Worm (Caenorhabditis elegans) whole organism, L4 larva: ENCODE results near the gene srx-4.

Experiments
- D1046.2 ChIP-seq: fragments of 200-800 bp; sonication (Bioruptor generic); IDR thresholded peaks from 2 replicates; pipeline ENCODE4 v1.3.6; 2022; ENCODE audit warnings: missing genetic modification characterization, missing compliant biosample characterization
- F26F4.8 ChIP-seq: fragments of 200-800 bp; sonication (Bioruptor generic); conservative IDR thresholded peaks from 2 replicates; pipeline ENCODE4 v1.3.6; 2022; ENCODE audit warnings: missing genetic modification characterization, missing compliant biosample characterization
- F44E2.7 ChIP-seq: fragments of 200-800 bp; sonication (Bioruptor generic); IDR thresholded peaks from 2 replicates; pipeline ENCODE4 v2.1.2; 2022; ENCODE audit warnings: missing genetic modification characterization, missing compliant biosample characterization
- R02D3.7 ChIP-seq: fragments of 150-350 bp; sonication (generic microtip); optimal IDR thresholded peaks from 3 replicates; lab custom pipeline; 2014; ENCODE audit warnings: missing biosample characterization, missing genetic modification characterization
- Y48G9A.11 ChIP-seq: fragments of 200-800 bp; sonication (Bioruptor generic); IDR thresholded peaks from 2 replicates; pipeline ENCODE4 v1.3.6; 2022; ENCODE audit warnings: missing genetic modification reagents, missing genetic modification characterization, missing compliant biosample characterization
- Y5F2A.4 ChIP-seq: fragments of 200-800 bp; sonication (Bioruptor generic); optimal IDR thresholded peaks from 2 replicates; lab custom pipeline; 2018; ENCODE audit warnings: mild to moderate bottlenecking, missing genetic modification characterization, missing compliant biosample characterization
- ZK546.5 ChIP-seq, 2 experiments: sonication (generic microtip); optimal IDR thresholded peaks; 2 replicates each; lab custom pipeline; 2017; ENCODE audit warnings: missing biosample characterization in 2 of 2, missing genetic modification characterization in 2 of 2
- aly-2 ChIP-seq: sonication (generic microtip); optimal IDR thresholded peaks from 2 replicates; lab custom pipeline; 2018; ENCODE audit warnings: missing biosample characterization, missing genetic modification characterization
- arid-1 ChIP-seq: fragments of 200-800 bp; sonication (Bioruptor generic); conservative IDR thresholded peaks from 2 replicates; pipeline ENCODE4 v1.3.6; 2022; ENCODE audit warnings: missing genetic modification reagents, missing genetic modification characterization, missing compliant biosample characterization
- attf-4 ChIP-seq: sonication (generic microtip); optimal IDR thresholded peaks from 3 replicates; lab custom pipeline; 2017; ENCODE audit warnings: missing biosample characterization, missing genetic modification characterization
- ceh-20 ChIP-seq: fragments of 200-800 bp; sonication (Bioruptor generic); IDR thresholded peaks from 2 replicates; pipeline ENCODE4 v1.3.6; 2022; ENCODE audit warnings: missing genetic modification reagents, missing genetic modification characterization, missing compliant biosample characterization
- ceh-28 ChIP-seq: fragments of 150-350 bp; optimal IDR thresholded peaks from 2 replicates; lab custom pipeline; 2014; ENCODE audit warnings: missing biosample characterization, missing genetic modification reagents, missing genetic modification characterization
- ceh-44 ChIP-seq: fragments of 200-800 bp; sonication (Bioruptor generic); IDR thresholded peaks from 2 replicates; pipeline ENCODE4 v1.3.6; 2022; ENCODE audit warnings: missing genetic modification reagents, missing genetic modification characterization, missing compliant biosample characterization
- ceh-62 ChIP-seq: sonication (generic microtip); optimal IDR thresholded peaks from 2 replicates; lab custom pipeline; 2017; ENCODE audit warnings: missing biosample characterization, missing genetic modification characterization
- ceh-82 ChIP-seq: sonication (generic microtip); optimal IDR thresholded peaks from 2 replicates; lab custom pipeline; 2017; ENCODE audit warnings: missing biosample characterization, missing genetic modification characterization
- ctbp-1 ChIP-seq: fragments of 200-800 bp; sonication (Bioruptor generic); IDR thresholded peaks from 2 replicates; pipeline ENCODE4 v1.3.6; 2022; ENCODE audit warnings: missing genetic modification reagents, missing genetic modification characterization, missing compliant biosample characterization
- dmd-6 ChIP-seq: fragments of 200-800 bp; sonication (Bioruptor generic); IDR thresholded peaks from 2 replicates; pipeline ENCODE4 v1.3.6; 2022; ENCODE audit warnings: missing genetic modification reagents, missing genetic modification characterization, missing compliant biosample characterization
- duxl-1 ChIP-seq: sonication (generic microtip); optimal IDR thresholded peaks from 2 replicates; lab custom pipeline; 2016; ENCODE audit warnings: mild to moderate bottlenecking, missing genetic modification characterization, moderate library complexity, missing compliant biosample characterization; ENCODE audit not compliant: poor library complexity
- dve-1 ChIP-seq: sonication (generic microtip); optimal IDR thresholded peaks from 2 replicates; lab custom pipeline; 2017; ENCODE audit warnings: antibody characterized with exemption, mild to moderate bottlenecking, missing genetic modification characterization, missing compliant biosample characterization; ENCODE audit not compliant: insufficient read depth
- egl-43 ChIP-seq: fragments of 200-800 bp; sonication (Bioruptor generic); IDR thresholded peaks from 2 replicates; pipeline ENCODE4 v1.3.6; 2022; ENCODE audit warnings: missing genetic modification reagents, missing genetic modification characterization, missing compliant biosample characterization
- fkh-10 ChIP-seq: fragments of 150-350 bp; optimal IDR thresholded peaks from 2 replicates; lab custom pipeline; 2014; ENCODE audit warnings: missing biosample characterization, missing genetic modification reagents, missing genetic modification characterization
- hif-1 ChIP-seq, 2 experiments: sonication (generic microtip); optimal IDR thresholded peaks; 2 replicates each; lab custom pipeline; 2016 to 2017; ENCODE audit warnings: missing compliant biosample characterization in 2 of 2, missing genetic modification characterization in 2 of 2, missing genetic modification reagents in 2 of 2, missing genotype in 2 of 2, mild to moderate bottlenecking in 1 of 2
- hmg-1.1 ChIP-seq: fragments of 200-800 bp; sonication (Bioruptor generic); IDR thresholded peaks from 2 replicates; pipeline ENCODE4 v1.3.6; 2022; ENCODE audit warnings: missing genetic modification reagents, missing genetic modification characterization, missing compliant biosample characterization
- jun-1 ChIP-seq: fragments of 150-350 bp; optimal IDR thresholded peaks from 2 replicates; lab custom pipeline; 2014; ENCODE audit warnings: missing biosample characterization, missing genetic modification reagents, missing genetic modification characterization
- lin-1 ChIP-seq: fragments of 200-800 bp; sonication (Bioruptor generic); IDR thresholded peaks from 2 replicates; pipeline ENCODE4 v1.3.6; 2022; ENCODE audit warnings: missing genetic modification reagents, missing genetic modification characterization, missing compliant biosample characterization
- lin-38 ChIP-seq: fragments of 200-800 bp; sonication (Bioruptor generic); IDR thresholded peaks from 2 replicates; pipeline ENCODE4 v1.3.6; 2022; ENCODE audit warnings: missing genetic modification reagents, missing genetic modification characterization, missing compliant biosample characterization
- madf-5 ChIP-seq, 2 experiments: fragments of 200-800 bp; sonication (Bioruptor generic); IDR thresholded peaks; 2 replicates each; pipeline ENCODE4 v1.3.6; 2022; ENCODE audit warnings: missing compliant biosample characterization in 2 of 2, missing genetic modification characterization in 2 of 2
- madf-9 ChIP-seq: fragments of 200-800 bp; sonication (Bioruptor generic); conservative IDR thresholded peaks from 2 replicates; pipeline ENCODE4 v1.3.6; 2022; ENCODE audit warnings: missing genetic modification reagents, missing genetic modification characterization, missing compliant biosample characterization
- mdl-1 ChIP-seq, 2 experiments: fragments of 150-350 bp in 1 of 2; sonication (generic microtip) in 1 of 2; optimal IDR thresholded peaks; 2 replicates each; lab custom pipeline; 2014 to 2017; ENCODE audit warnings: missing biosample characterization in 2 of 2, missing genetic modification characterization in 2 of 2
- mep-1 ChIP-seq: fragments of 150-350 bp; sonication (generic microtip); optimal IDR thresholded peaks from 3 replicates; lab custom pipeline; 2014; ENCODE audit warnings: missing biosample characterization, missing genetic modification characterization
- mxl-2 ChIP-seq: fragments of 200-800 bp; sonication (Bioruptor generic); conservative IDR thresholded peaks from 2 replicates; pipeline ENCODE4 v1.3.6; 2022; ENCODE audit warnings: missing genetic modification reagents, missing genetic modification characterization, missing compliant biosample characterization
- mxl-3 ChIP-seq: fragments of 200-800 bp; sonication (Bioruptor generic); optimal IDR thresholded peaks from 2 replicates; lab custom pipeline; 2018; ENCODE audit warnings: mild to moderate bottlenecking, missing genetic modification characterization, missing compliant biosample characterization
- nhr-102 ChIP-seq: sonication (generic microtip); optimal IDR thresholded peaks from 2 replicates; lab custom pipeline; 2016; ENCODE audit warnings: mild to moderate bottlenecking, missing genetic modification characterization, moderate library complexity, missing compliant biosample characterization
- nhr-111 ChIP-seq: fragments of 200-800 bp; sonication (Bioruptor generic); optimal IDR thresholded peaks from 2 replicates; lab custom pipeline; 2018; ENCODE audit warnings: mild to moderate bottlenecking, missing genetic modification characterization, missing compliant biosample characterization
- nhr-237 ChIP-seq: sonication (generic microtip); optimal IDR thresholded peaks from 2 replicates; lab custom pipeline; 2017; ENCODE audit warnings: missing biosample characterization, missing genetic modification characterization
- nhr-25 ChIP-seq: sonication (generic microtip); optimal IDR thresholded peaks from 2 replicates; lab custom pipeline; 2017; ENCODE audit warnings: missing genetic modification characterization, mild to moderate bottlenecking, missing compliant biosample characterization, antibody characterized with exemption, moderate library complexity, borderline replicate concordance; ENCODE audit not compliant: insufficient read depth
- nhr-28 ChIP-seq: fragments of 150-350 bp; optimal IDR thresholded peaks from 2 replicates; lab custom pipeline; 2014; ENCODE audit warnings: missing biosample characterization, missing genetic modification characterization
- nhr-48 ChIP-seq: sonication (generic microtip); optimal IDR thresholded peaks from 2 replicates; lab custom pipeline; 2016; ENCODE audit warnings: mild to moderate bottlenecking, missing genetic modification characterization, missing compliant biosample characterization
- nhr-6 ChIP-seq: fragments of 150-350 bp; optimal IDR thresholded peaks from 2 replicates; lab custom pipeline; 2014; ENCODE audit warnings: missing biosample characterization, missing genetic modification characterization
- nhr-77 ChIP-seq: fragments of 150-350 bp; optimal IDR thresholded peaks from 2 replicates; lab custom pipeline; 2014; ENCODE audit warnings: missing biosample characterization, missing genetic modification characterization
- php-3 ChIP-seq: fragments of 200-800 bp; sonication (Bioruptor generic); IDR thresholded peaks from 2 replicates; pipeline ENCODE4 v1.3.6; 2022; ENCODE audit warnings: missing genetic modification reagents, missing genetic modification characterization, missing compliant biosample characterization
- pqm-1 ChIP-seq: sonication (generic microtip); optimal IDR thresholded peaks from 2 replicates; lab custom pipeline; 2017; ENCODE audit warnings: missing biosample characterization, missing genetic modification characterization
- sdz-12 ChIP-seq: fragments of 200-800 bp; sonication (Bioruptor generic); optimal IDR thresholded peaks from 2 replicates; lab custom pipeline; 2018; ENCODE audit warnings: mild to moderate bottlenecking, missing genetic modification characterization, missing compliant biosample characterization
- snpc-4 ChIP-seq: fragments of 150-350 bp; optimal IDR thresholded peaks from 2 replicates; lab custom pipeline; 2014; ENCODE audit warnings: missing biosample characterization, missing genetic modification characterization
- spr-1 ChIP-seq: sonication (generic microtip); optimal IDR thresholded peaks from 2 replicates; lab custom pipeline; 2016; ENCODE audit warnings: mild to moderate bottlenecking, missing genetic modification characterization, missing compliant biosample characterization
- spr-3 ChIP-seq: fragments of 200-800 bp; sonication (Bioruptor generic); optimal IDR thresholded peaks from 2 replicates; lab custom pipeline; 2018; ENCODE audit warnings: mild to moderate bottlenecking, missing genetic modification characterization, missing compliant biosample characterization
- tag-97 ChIP-seq: fragments of 200-800 bp; sonication (Bioruptor generic); IDR thresholded peaks from 2 replicates; pipeline ENCODE4 v1.3.6; 2022; ENCODE audit warnings: missing genetic modification characterization, missing compliant biosample characterization
- tra-1 ChIP-seq: fragments of 200-800 bp; sonication (Bioruptor generic); IDR thresholded peaks from 2 replicates; pipeline ENCODE4 v1.3.6; 2022; ENCODE audit warnings: missing genetic modification reagents, missing genetic modification characterization, missing compliant biosample characterization
- unc-39 ChIP-seq: sonication (generic microtip); optimal IDR thresholded peaks from 2 replicates; lab custom pipeline; 2017; ENCODE audit warnings: missing biosample characterization, missing genetic modification characterization
- vab-7 ChIP-seq: fragments of 200-800 bp; sonication (Bioruptor generic); IDR thresholded peaks from 2 replicates; pipeline ENCODE4 v1.3.6; 2022; ENCODE audit warnings: missing genetic modification reagents, missing genetic modification characterization, missing compliant biosample characterization
- zag-1 ChIP-seq: fragments of 150-350 bp; optimal IDR thresholded peaks from 2 replicates; lab custom pipeline; 2014; ENCODE audit warnings: missing biosample characterization, missing genetic modification characterization
- zfp-3 ChIP-seq: fragments of 200-800 bp; sonication (Bioruptor generic); conservative IDR thresholded peaks from 2 replicates; pipeline ENCODE4 v1.3.6; 2022; ENCODE audit warnings: missing genetic modification reagents, missing genetic modification characterization, missing compliant biosample characterization

The srx-4 gene

DNA sequence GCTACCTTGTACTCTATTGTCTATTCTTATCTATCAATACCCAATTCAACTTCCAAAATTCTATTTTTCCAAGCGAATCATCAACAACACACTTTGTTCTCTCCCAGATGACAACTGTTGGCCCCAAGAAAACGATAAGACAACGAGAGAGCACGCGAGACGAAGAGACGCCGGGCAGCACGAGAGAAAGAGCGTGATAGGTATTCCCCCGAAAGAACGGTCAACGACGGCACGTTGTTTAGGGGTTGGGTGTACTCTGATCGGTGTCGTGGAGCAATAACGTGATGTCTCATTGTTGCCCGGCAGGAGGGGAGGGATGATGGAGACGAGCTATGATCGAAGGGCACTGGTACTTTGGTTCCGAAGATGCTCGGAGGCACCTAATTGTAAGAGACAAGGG lies 38.8 kb upstream of the srx-4 start (continued):
- TF ChIP-seq spr-1 (tag; lab: Kevin White, UChicago): peak; percentile 56
- TF ChIP-seq tra-1 (GFP tag; lab: Robert Waterston, UW): peak; percentile 94
- TF ChIP-seq D1046.2 (GFP tag; lab: Robert Waterston, UW): no peak
- TF ChIP-seq pqm-1 (tag; lab: Kevin White, UChicago): peak; percentile 70
- no peak for TF ChIP-seq nhr-25
- TF ChIP-seq egl-43: peak; percentile 65; the same call in 1 of the 2 replicates
- no peak for TF ChIP-seq ceh-28 (tag; lab: Kevin White, UChicago)
- no peak for TF ChIP-seq ceh-44 (GFP tag; lab: Robert Waterston, UW)
- TF ChIP-seq madf-9 (GFP tag; lab: Robert Waterston, UW): peak; percentile 34; the same call in 1 of the 2 replicates
- no peak for TF ChIP-seq F26F4.8 (GFP tag; lab: Robert Waterston, UW)
- peak; percentile 78 for TF ChIP-seq nhr-6 (tag; lab: Kevin White, UChicago)
- peak; percentile 96 for TF ChIP-seq nhr-28 (tag; lab: Kevin White, UChicago)
- TF ChIP-seq arid-1 (GFP tag; lab: Robert Waterston, UW): no peak
- TF ChIP-seq nhr-77: peak; percentile 83
- no peak for TF ChIP-seq Y48G9A.11 (GFP tag; lab: Robert Waterston, UW)
- no peak for TF ChIP-seq snpc-4 (tag; lab: Kevin White, UChicago)
- TF ChIP-seq jun-1 (tag; lab: Kevin White, UChicago): peak; percentile 64
- peak; percentile 92 for TF ChIP-seq php-3 (GFP tag; lab: Robert Waterston, UW)
- peak; percentile 92 for TF ChIP-seq nhr-48 (tag; lab: Kevin White, UChicago)
- TF ChIP-seq F44E2.7: no peak
- TF ChIP-seq zfp-3: peak; percentile 88
- peak; percentile 73 for TF ChIP-seq mxl-2 (GFP tag; lab: Robert Waterston, UW)
- TF ChIP-seq lin-1: peak; percentile 80
- no peak for TF ChIP-seq madf-5 (GFP tag; IDR thresholded peaks at IDR 0.05; lab: Robert Waterston, UW)
- peak; percentile 79 for TF ChIP-seq mep-1
- no peak for TF ChIP-seq zag-1
- peak; percentile 98 to 99 for TF ChIP-seq mdl-1 (tag; optimal IDR thresholded peaks at IDR 0.05; lab: Kevin White, UChicago)
- no peak for TF ChIP-seq ceh-62 (tag; lab: Kevin White, UChicago)
- peak; percentile 63 to 88 for TF ChIP-seq hif-1 (tag; optimal IDR thresholded peaks at IDR 0.05; lab: Kevin White, UChicago)
- TF ChIP-seq R02D3.7 (tag; lab: Kevin White, UChicago): no peak
- TF ChIP-seq hmg-1.1 (GFP tag; lab: Robert Waterston, UW): peak; percentile 71
- no peak for TF ChIP-seq vab-7
- TF ChIP-seq Y5F2A.4 (GFP tag; lab: Kevin White, UChicago): no peak
- TF ChIP-seq nhr-237 (tag; lab: Kevin White, UChicago): no peak
- peak; percentile 84 for TF ChIP-seq mxl-3 (GFP tag; lab: Kevin White, UChicago)
- TF ChIP-seq tag-97 (GFP tag; lab: Robert Waterston, UW): no peak
- TF ChIP-seq ceh-20: peak; percentile 90
- TF ChIP-seq nhr-102 (tag; lab: Kevin White, UChicago): peak; percentile 93
- no peak for TF ChIP-seq fkh-10 (GFP tag; lab: Kevin White, UChicago)
- no peak for TF ChIP-seq ceh-82 (tag; lab: Kevin White, UChicago)
- peak; percentile 9 for TF ChIP-seq spr-3 (GFP tag; lab: Kevin White, UChicago)
- peak; percentile 42 for TF ChIP-seq lin-38
- no peak for TF ChIP-seq aly-2 (tag; lab: Kevin White, UChicago)
- no peak for TF ChIP-seq ZK546.5 (tag; optimal IDR thresholded peaks at IDR 0.05; lab: Kevin White, UChicago)
- TF ChIP-seq unc-39 (tag; lab: Kevin White, UChicago): no peak
- no peak for TF ChIP-seq attf-4 (tag; lab: Kevin White, UChicago)
- TF ChIP-seq duxl-1 (tag; lab: Kevin White, UChicago): peak; percentile 73
- peak; percentile 98 for TF ChIP-seq dmd-6 (GFP tag; lab: Robert Waterston, UW)
- TF ChIP-seq dve-1 (tag; lab: Kevin White, UChicago): peak; percentile 97
- TF ChIP-seq sdz-12 (GFP tag; lab: Kevin White, UChicago): peak; percentile 13
- TF ChIP-seq nhr-111: peak; percentile 12
- TF ChIP-seq ctbp-1 (GFP tag; lab: Robert Waterston, UW): peak; percentile 65; the same call in 1 of the 2 replicates
